Worm (Caenorhabditis elegans) whole organism, young adult: ENCODE measurements around the gene T16G1.13.

ENCODE experiments used
- B0035.1 ChIP-seq: sonication (generic microtip); optimal IDR thresholded peaks from 2 replicates; lab custom pipeline; 2016; ENCODE audit warnings: missing genetic modification characterization, mild to moderate bottlenecking, missing compliant biosample characterization, missing genotype, missing genetic modification reagents
- B0261.1 ChIP-seq: sonication (generic microtip); optimal IDR thresholded peaks from 2 replicates; lab custom pipeline; 2016; ENCODE audit warnings: mild to moderate bottlenecking, missing genetic modification characterization, moderate library complexity, missing compliant biosample characterization
- F10E7.11 ChIP-seq: sonication (generic microtip); optimal IDR thresholded peaks from 2 replicates; lab custom pipeline; 2017; ENCODE audit warnings: mild to moderate bottlenecking, missing genetic modification characterization, moderate library complexity, missing compliant biosample characterization
- F22D6.2 ChIP-seq: sonication (generic microtip); optimal IDR thresholded peaks from 2 replicates; lab custom pipeline; 2016; ENCODE audit warnings: mild to moderate bottlenecking, missing genetic modification characterization, missing compliant biosample characterization
- F23B12.7 ChIP-seq: sonication (generic microtip); optimal IDR thresholded peaks from 2 replicates; lab custom pipeline; 2017; ENCODE audit warnings: missing genetic modification characterization, mild to moderate bottlenecking, missing compliant biosample characterization, antibody characterized with exemption, moderate library complexity; ENCODE audit not compliant: insufficient read depth
- F37B4.10 ChIP-seq: fragments of 200-800 bp; sonication (Bioruptor generic); IDR thresholded peaks from 2 replicates; pipeline ENCODE4 v1.3.6; 2022; ENCODE audit warnings: missing genetic modification characterization, missing compliant biosample characterization
- F49E8.2 ChIP-seq: sonication (generic microtip); optimal IDR thresholded peaks from 3 replicates; lab custom pipeline; 2017; ENCODE audit warnings: missing genetic modification characterization, mild to moderate bottlenecking, missing compliant biosample characterization, antibody characterized with exemption, moderate library complexity; ENCODE audit not compliant: insufficient read depth
- F55B11.4 ChIP-seq: sonication (generic microtip); optimal IDR thresholded peaks from 2 replicates; lab custom pipeline; 2016; ENCODE audit warnings: missing compliant biosample characterization, missing genetic modification characterization, borderline replicate concordance; ENCODE audit not compliant: insufficient read depth
- F57C9.4 ChIP-seq: sonication (generic microtip); optimal IDR thresholded peaks from 2 replicates; lab custom pipeline; 2017; ENCODE audit warnings: mild to moderate bottlenecking, missing genetic modification characterization, missing compliant biosample characterization
- T26A5.8 ChIP-seq: sonication (generic microtip); optimal IDR thresholded peaks from 2 replicates; lab custom pipeline; 2016; ENCODE audit warnings: missing genetic modification characterization, missing compliant biosample characterization
- Y53F4B.3 ChIP-seq: fragments of 200-800 bp; sonication (Bioruptor generic); IDR thresholded peaks from 2 replicates; pipeline ENCODE4 v1.3.6; 2022; ENCODE audit warnings: missing genetic modification reagents, missing genetic modification characterization, missing compliant biosample characterization
- Y67H2A.10 ChIP-seq: fragments of 200-800 bp; sonication (Bioruptor generic); conservative IDR thresholded peaks from 2 replicates; pipeline ENCODE4 v1.3.6; 2022; ENCODE audit warnings: missing genetic modification reagents, missing genetic modification characterization, missing compliant biosample characterization
- ccch-3 ChIP-seq: fragments of 200-800 bp; sonication (Bioruptor generic); optimal IDR thresholded peaks from 2 replicates; lab custom pipeline; 2018; ENCODE audit warnings: mild to moderate bottlenecking, missing genetic modification characterization, missing compliant biosample characterization
- ceh-100 ChIP-seq: fragments of 200-800 bp; sonication (Bioruptor generic); IDR thresholded peaks from 2 replicates; pipeline ENCODE4 v1.3.6; 2022; ENCODE audit warnings: missing genetic modification reagents, missing genetic modification characterization, missing compliant biosample characterization
- ceh-79 ChIP-seq: sonication (generic microtip); optimal IDR thresholded peaks from 2 replicates; lab custom pipeline; 2017; ENCODE audit warnings: mild to moderate bottlenecking, missing genetic modification characterization, missing compliant biosample characterization
- ceh-91 ChIP-seq: fragments of 200-800 bp; sonication (Bioruptor generic); IDR thresholded peaks from 2 replicates; pipeline ENCODE4 v1.3.6; 2022; ENCODE audit warnings: missing genetic modification reagents, missing genetic modification characterization, missing compliant biosample characterization
- die-1 ChIP-seq: sonication (generic microtip); optimal IDR thresholded peaks from 2 replicates; lab custom pipeline; 2016; ENCODE audit warnings: missing genotype, mild to moderate bottlenecking, missing genetic modification characterization, missing compliant biosample characterization
- dox-1 ChIP-seq: fragments of 200-800 bp; sonication (Bioruptor generic); IDR thresholded peaks from 2 replicates; pipeline ENCODE4 v1.3.6; 2022; ENCODE audit warnings: missing genetic modification reagents, missing genetic modification characterization, missing compliant biosample characterization
- egl-18 ChIP-seq: fragments of 200-800 bp; sonication (Bioruptor generic); IDR thresholded peaks from 2 replicates; pipeline ENCODE4 v1.3.6; 2022; ENCODE audit warnings: missing genetic modification reagents, missing genetic modification characterization, missing compliant biosample characterization
- hrde-1 ChIP-seq: sonication (generic microtip); optimal IDR thresholded peaks from 2 replicates; lab custom pipeline; 2016; ENCODE audit warnings: missing genetic modification characterization, mild to moderate bottlenecking, missing compliant biosample characterization, moderate library complexity, missing genotype, missing genetic modification reagents, borderline replicate concordance
- mel-28 ChIP-seq: sonication (generic microtip); optimal IDR thresholded peaks from 2 replicates; lab custom pipeline; 2016; ENCODE audit warnings: borderline replicate concordance, mild to moderate bottlenecking, missing genetic modification characterization, missing compliant biosample characterization
- nhr-120 ChIP-seq: fragments of 200-800 bp; sonication (Bioruptor generic); IDR thresholded peaks from 2 replicates; pipeline ENCODE4 v1.3.6; 2022; ENCODE audit warnings: missing genetic modification characterization, missing compliant biosample characterization
- nhr-80 ChIP-seq: sonication (generic microtip); optimal IDR thresholded peaks from 2 replicates; lab custom pipeline; 2016; ENCODE audit warnings: missing genetic modification characterization, missing compliant biosample characterization
- rec-8 ChIP-seq, 2 experiments: sonication (generic microtip); optimal IDR thresholded peaks; 2 replicates each; lab custom pipeline; 2016; ENCODE audit warnings: mild to moderate bottlenecking in 2 of 2, missing genetic modification characterization in 2 of 2, missing genetic modification reagents in 2 of 2, missing genotype in 2 of 2, missing biosample characterization in 1 of 2, missing compliant biosample characterization in 1 of 2, moderate library complexity in 1 of 2
- rpc-1 ChIP-seq, 2 experiments: fragments of 150-350 bp in 1 of 2; sonication (generic microtip) in 1 of 2; optimal IDR thresholded peaks; 2 replicates each; lab custom pipeline; 2014 to 2018; ENCODE audit warnings: missing biosample characterization in 1 of 2, missing genetic modification characterization in 1 of 2, missing genetic modification reagents in 1 of 2, missing genotype in 1 of 2
- snpc-1.1 ChIP-seq: sonication (generic microtip); optimal IDR thresholded peaks from 2 replicates; lab custom pipeline; 2017; ENCODE audit warnings: missing genetic modification characterization, mild to moderate bottlenecking, missing compliant biosample characterization, antibody characterized with exemption, moderate library complexity, missing genotype, missing genetic modification reagents; ENCODE audit not compliant: insufficient read depth
- snpc-4 ChIP-seq, 5 experiments: fragments of 150-350 bp in 1 of 5; sonication (generic microtip) in 4 of 5; optimal IDR thresholded peaks; 2 replicates each; lab custom pipeline; 2014 to 2018; ENCODE audit warnings: missing genetic modification characterization in 5 of 5, missing biosample characterization in 3 of 5, antibody characterized with exemption in 2 of 5, mild to moderate bottlenecking in 2 of 5, missing compliant biosample characterization in 2 of 5, missing genotype in 2 of 5, moderate library complexity in 2 of 5, missing genetic modification reagents in 1 of 5
- sptf-2 ChIP-seq: fragments of 200-800 bp; sonication (Bioruptor generic); optimal IDR thresholded peaks from 2 replicates; lab custom pipeline; 2018; ENCODE audit warnings: mild to moderate bottlenecking, missing genetic modification characterization, missing compliant biosample characterization
- tlf-1 ChIP-seq: fragments of 200-800 bp; sonication (Bioruptor generic); optimal IDR thresholded peaks from 2 replicates; lab custom pipeline; 2018; ENCODE audit warnings: mild to moderate bottlenecking, missing genetic modification characterization, missing compliant biosample characterization
- unc-62 ChIP-seq: fragments of 150-350 bp; optimal IDR thresholded peaks from 2 replicates; lab custom pipeline; 2014; ENCODE audit warnings: missing biosample characterization, missing genetic modification reagents, missing genetic modification characterization
- zim-3 ChIP-seq: sonication (generic microtip); optimal IDR thresholded peaks from 2 replicates; lab custom pipeline; 2017; ENCODE audit warnings: mild to moderate bottlenecking, missing genetic modification characterization, moderate library complexity, missing compliant biosample characterization
- ztf-3 ChIP-seq: fragments of 200-800 bp; sonication (Bioruptor generic); optimal IDR thresholded peaks from 2 replicates; lab custom pipeline; 2018; ENCODE audit warnings: mild to moderate bottlenecking, missing genetic modification characterization, missing compliant biosample characterization

T16G1.13 gene

ce11 chrV:12937098-12937497 lies 12.6 kb upstream of the T16G1.13 start, which contains the start of gene T16G1.6:
Gene T16G1.6, minus strand, starts transcription at chrV:12937174.
- no peak for TF ChIP-seq hrde-1
- TF ChIP-seq T26A5.8 (tag; lab: Kevin White, UChicago) = no peak
- TF ChIP-seq nhr-80 (tag; lab: Kevin White, UChicago) = peak; percentile 90
- TF ChIP-seq F57C9.4 (tag; lab: Kevin White, UChicago) = no peak
- TF ChIP-seq nhr-120 (GFP tag; lab: Robert Waterston, UW) = no peak
- no peak for TF ChIP-seq die-1
- no peak for TF ChIP-seq zim-3 (tag; lab: Kevin White, UChicago)
- TF ChIP-seq B0035.1 (tag; lab: Kevin White, UChicago) = no peak
- no peak for TF ChIP-seq F22D6.2 (tag; lab: Kevin White, UChicago)

ce11 chrV:12939434-12939833 lies 10.3 kb upstream of the T16G1.13 start, which contains the start of gene T16G1.5:
Gene T16G1.5, minus strand, starts transcription at chrV:12939552.
- TF ChIP-seq hrde-1 (no peak), ztf-3 (GFP tag; lab: Kevin White, UChicago) (no peak), nhr-80 (tag; lab: Kevin White, UChicago) (peak; percentile 29)

ce11 chrV:12941797-12942474 lies 7.8 kb upstream of the T16G1.13 start, which contains the start of gene T16G1.4:
Gene T16G1.4, minus strand, starts transcription at chrV:12941847.
- no peak for TF ChIP-seq ceh-79
- peak; percentile 2 for TF ChIP-seq nhr-80 (tag; lab: Kevin White, UChicago)

ce11 chrV:12943399-12943798 lies 6.3 kb upstream of the T16G1.13 start:
- TF ChIP-seq egl-18 (no peak), sptf-2 (GFP tag; lab: Kevin White, UChicago) (no peak), F37B4.10 (GFP tag; lab: Robert Waterston, UW) (no peak), F10E7.11 (no peak), ccch-3 (GFP tag; lab: Kevin White, UChicago) (no peak), F49E8.2 (tag; lab: Kevin White, UChicago) (no peak)

ce11 chrV:12944229-12944628 lies 5.5 kb upstream of the T16G1.13 start, which contains the start of gene T16G1.3:
Gene T16G1.3, minus strand, starts transcription at chrV:12944329.
- TF ChIP-seq snpc-4 (GFP tag; optimal IDR thresholded peaks at IDR 0.05; lab: Kevin White, UChicago) = no peak
- TF ChIP-seq snpc-4 (tag; optimal IDR thresholded peaks at IDR 0.05; lab: Kevin White, UChicago) = no peak
- TF ChIP-seq Y67H2A.10 (GFP tag; lab: Robert Waterston, UW) = no peak
- no peak for TF ChIP-seq B0261.1
- no peak for TF ChIP-seq mel-28
- TF ChIP-seq rec-8 (tag; optimal IDR thresholded peaks at IDR 0.05; lab: Kevin White, UChicago) = no peak
- TF ChIP-seq unc-62 (GFP tag; lab: Kevin White, UChicago) = no peak
- no peak for TF ChIP-seq ceh-91 (GFP tag; lab: Robert Waterston, UW)
- TF ChIP-seq ceh-100 (GFP tag; lab: Robert Waterston, UW) = no peak
- TF ChIP-seq F55B11.4 (tag; lab: Kevin White, UChicago) = no peak
- TF ChIP-seq snpc-1.1 (tag; lab: Kevin White, UChicago) = no peak
- TF ChIP-seq tlf-1 (GFP tag; lab: Kevin White, UChicago) = no peak
- no peak for TF ChIP-seq rpc-1 (optimal IDR thresholded peaks at IDR 0.05; lab: Kevin White, UChicago)
- no peak for TF ChIP-seq rpc-1 (tag; optimal IDR thresholded peaks at IDR 0.05; lab: Kevin White, UChicago)
- TF ChIP-seq Y53F4B.3 (GFP tag; lab: Robert Waterston, UW) = no peak
- no peak for TF ChIP-seq T26A5.8 (tag; lab: Kevin White, UChicago)
- no peak for TF ChIP-seq F23B12.7 (tag; lab: Kevin White, UChicago)
- no peak for TF ChIP-seq dox-1
